Worm (Caenorhabditis elegans) whole organism, early embryonic: ENCODE data around the gene C04C3.6.

Experiments used
- B0310.2 ChIP-seq: sonication (generic microtip); optimal IDR thresholded peaks from 2 replicates; lab custom pipeline; 2016; ENCODE audit warnings: mild to moderate bottlenecking, missing genetic modification characterization, missing compliant biosample characterization
- F13C5.2 ChIP-seq: sonication (generic microtip); optimal IDR thresholded peaks from 2 replicates; lab custom pipeline; 2017; ENCODE audit warnings: mild to moderate bottlenecking, missing genetic modification characterization, inconsistent platforms, missing compliant biosample characterization
- aly-1 ChIP-seq: sonication (generic microtip); optimal IDR thresholded peaks from 2 replicates; lab custom pipeline; 2016; ENCODE audit warnings: missing genetic modification characterization, missing compliant biosample characterization
- ama-1 ChIP-seq: fragments of 150-350 bp; optimal IDR thresholded peaks from 2 replicates; lab custom pipeline; 2014
- ceh-13 ChIP-seq: fragments of 200-800 bp; sonication (Bioruptor generic); optimal IDR thresholded peaks from 2 replicates; lab custom pipeline; 2018; ENCODE audit warnings: mild to moderate bottlenecking, missing genetic modification characterization, missing compliant biosample characterization
- ceh-36 ChIP-seq: sonication (generic microtip); optimal IDR thresholded peaks from 2 replicates; lab custom pipeline; 2016; ENCODE audit warnings: missing genetic modification characterization, inconsistent platforms, missing compliant biosample characterization
- ets-7 ChIP-seq: sonication (generic microtip); optimal IDR thresholded peaks from 2 replicates; lab custom pipeline; 2016; ENCODE audit warnings: missing genotype, missing genetic modification characterization, missing compliant biosample characterization
- flt-1 ChIP-seq: fragments of 200-800 bp; sonication (Bioruptor generic); IDR thresholded peaks from 2 replicates; pipeline ENCODE4 v1.3.6; 2022; ENCODE audit warnings: missing genetic modification characterization, missing compliant biosample characterization
- hmbx-1 ChIP-seq: sonication (generic microtip); optimal IDR thresholded peaks from 2 replicates; lab custom pipeline; 2016; ENCODE audit warnings: mild to moderate bottlenecking, missing genetic modification characterization, missing compliant biosample characterization
- hmg-4 ChIP-seq: fragments of 200-800 bp; sonication (Bioruptor generic); optimal IDR thresholded peaks from 2 replicates; lab custom pipeline; 2018; ENCODE audit warnings: mild to moderate bottlenecking, missing genetic modification characterization, missing compliant biosample characterization
- hnd-1 ChIP-seq: sonication (generic microtip); optimal IDR thresholded peaks from 2 replicates; lab custom pipeline; 2016; ENCODE audit warnings: missing genetic modification characterization, missing compliant biosample characterization
- pes-1 ChIP-seq: fragments of 200-800 bp; sonication (Bioruptor generic); IDR thresholded peaks from 2 replicates; pipeline ENCODE4 v1.3.6; 2022; ENCODE audit warnings: missing genetic modification reagents, missing genetic modification characterization, missing compliant biosample characterization
- scrt-1 ChIP-seq: fragments of 200-800 bp; sonication (Bioruptor generic); IDR thresholded peaks from 2 replicates; pipeline ENCODE4 v1.3.6; 2022; ENCODE audit warnings: missing genetic modification characterization, missing compliant biosample characterization
- sea-1 ChIP-seq: fragments of 200-800 bp; sonication (Bioruptor generic); conservative IDR thresholded peaks from 2 replicates; pipeline ENCODE4 v1.3.6; 2022; ENCODE audit warnings: missing genetic modification characterization, missing compliant biosample characterization
- tbx-11 ChIP-seq: fragments of 200-800 bp; sonication (Bioruptor generic); IDR thresholded peaks from 2 replicates; pipeline ENCODE4 v1.3.6; 2022; ENCODE audit warnings: missing genetic modification characterization, missing compliant biosample characterization
- tbx-37 ChIP-seq: fragments of 200-800 bp; sonication (Bioruptor generic); conservative IDR thresholded peaks from 2 replicates; pipeline ENCODE4 v1.3.6; 2022; ENCODE audit warnings: missing genetic modification reagents, missing genetic modification characterization, missing compliant biosample characterization
- tra-4 ChIP-seq: sonication (generic microtip); optimal IDR thresholded peaks from 2 replicates; lab custom pipeline; 2017; ENCODE audit warnings: missing genetic modification characterization, missing compliant biosample characterization

C04C3.6 gene

ce11 chrIV:3452516-3452915 is 30.1 kb upstream of the C04C3.6 start:
- TF ChIP-seq hmbx-1 (tag; lab: Kevin White, UChicago) (no peak), scrt-1 (GFP tag; lab: Robert Waterston, UW) (no peak), hnd-1 (tag; lab: Kevin White, UChicago) (no peak), B0310.2 (tag; lab: Kevin White, UChicago) (no peak), aly-1 (no peak), tbx-11 (no peak), tra-4 (tag; lab: Kevin White, UChicago) (no peak), ceh-36 (no peak), ets-7 (tag; lab: Kevin White, UChicago) (no peak), sea-1 (GFP tag; lab: Robert Waterston, UW) (no peak), F13C5.2 (tag; lab: Kevin White, UChicago) (no peak), tbx-37 (GFP tag; lab: Robert Waterston, UW) (no peak), ceh-13 (GFP tag; lab: Kevin White, UChicago) (no peak), pes-1 (GFP tag; lab: Robert Waterston, UW) (no peak), ama-1 (lab: Kevin White, UChicago) (no peak), flt-1 (GFP tag; lab: Robert Waterston, UW) (no peak), hmg-4 (GFP tag; lab: Kevin White, UChicago) (no peak)

- TF ChIP-seq ceh-13 (GFP tag; lab: Kevin White, UChicago) = no peak
- no peak for TF ChIP-seq aly-1
- no peak for TF ChIP-seq flt-1 (GFP tag; lab: Robert Waterston, UW)
- TF ChIP-seq hmbx-1 (tag; lab: Kevin White, UChicago) = no peak
- TF ChIP-seq hnd-1 (tag; lab: Kevin White, UChicago) = no peak
- TF ChIP-seq F13C5.2 (tag; lab: Kevin White, UChicago) = no peak
- no peak for TF ChIP-seq ama-1 (lab: Kevin White, UChicago)
- no peak for TF ChIP-seq pes-1 (GFP tag; lab: Robert Waterston, UW)
- TF ChIP-seq tbx-11 = no peak
- TF ChIP-seq B0310.2 (tag; lab: Kevin White, UChicago) = no peak
- TF ChIP-seq sea-1 (GFP tag; lab: Robert Waterston, UW) = no peak
- no peak for TF ChIP-seq ceh-36
- TF ChIP-seq hmg-4 (GFP tag; lab: Kevin White, UChicago) = no peak
- TF ChIP-seq scrt-1 (GFP tag; lab: Robert Waterston, UW) = no peak
Measured at ce11 chrIV:3447350-3447749, 24.9 kb upstream of the C04C3.6 start.

- no peak for TF ChIP-seq ets-7 (tag; lab: Kevin White, UChicago)
- no peak for TF ChIP-seq hmg-4 (GFP tag; lab: Kevin White, UChicago)
Measured at ce11 chrIV:3444614-3445013, 22.2 kb upstream of the C04C3.6 start, which contains the start of gene F58E2.5. Gene F58E2.5 (plus strand): TSS chrIV:3444914.

ce11 chrIV:3444101-3444500 is 21.7 kb upstream of the C04C3.6 start, which contains the start of gene F09D12.2:
Gene F09D12.2 (minus strand): TSS chrIV:3444201.
- TF ChIP-seq ama-1 (lab: Kevin White, UChicago) = no peak
- no peak for TF ChIP-seq tbx-37 (GFP tag; lab: Robert Waterston, UW)
- no peak for TF ChIP-seq hmbx-1 (tag; lab: Kevin White, UChicago)
- no peak for TF ChIP-seq F13C5.2 (tag; lab: Kevin White, UChicago)
- no peak for TF ChIP-seq hnd-1 (tag; lab: Kevin White, UChicago)

- no peak for TF ChIP-seq ceh-13 (GFP tag; lab: Kevin White, UChicago)
- no peak for TF ChIP-seq hmg-4 (GFP tag; lab: Kevin White, UChicago)
- TF ChIP-seq hmbx-1 (tag; lab: Kevin White, UChicago) = no peak
- no peak for TF ChIP-seq hnd-1 (tag; lab: Kevin White, UChicago)
- TF ChIP-seq sea-1 (GFP tag; lab: Robert Waterston, UW) = no peak
- TF ChIP-seq tbx-11 = no peak
- TF ChIP-seq tra-4 (tag; lab: Kevin White, UChicago) = no peak
- no peak for TF ChIP-seq ceh-36
- TF ChIP-seq B0310.2 (tag; lab: Kevin White, UChicago) = no peak
- TF ChIP-seq tbx-37 (GFP tag; lab: Robert Waterston, UW) = no peak
- TF ChIP-seq pes-1 (GFP tag; lab: Robert Waterston, UW) = no peak
- TF ChIP-seq ama-1 (lab: Kevin White, UChicago) = no peak
- TF ChIP-seq ets-7 (tag; lab: Kevin White, UChicago) = no peak
- no peak for TF ChIP-seq flt-1 (GFP tag; lab: Robert Waterston, UW)
- TF ChIP-seq F13C5.2 (tag; lab: Kevin White, UChicago) = no peak
- no peak for TF ChIP-seq scrt-1 (GFP tag; lab: Robert Waterston, UW)
Measured at ce11 chrIV:3442513-3442912, 20.1 kb upstream of the C04C3.6 start.

ce11 chrIV:3440848-3441247 is 18.4 kb upstream of the C04C3.6 start, which contains the start of gene grd-10:
Gene grd-10 (plus strand): TSS chrIV:3441055.
- TF ChIP-seq pes-1 (GFP tag; lab: Robert Waterston, UW) (no peak), hmbx-1 (tag; lab: Kevin White, UChicago) (no peak), scrt-1 (GFP tag; lab: Robert Waterston, UW) (no peak), hnd-1 (tag; lab: Kevin White, UChicago) (no peak), ets-7 (tag; lab: Kevin White, UChicago) (no peak), F13C5.2 (tag; lab: Kevin White, UChicago) (no peak), ama-1 (lab: Kevin White, UChicago) (no peak), ceh-13 (GFP tag; lab: Kevin White, UChicago) (no peak)

DNA sequence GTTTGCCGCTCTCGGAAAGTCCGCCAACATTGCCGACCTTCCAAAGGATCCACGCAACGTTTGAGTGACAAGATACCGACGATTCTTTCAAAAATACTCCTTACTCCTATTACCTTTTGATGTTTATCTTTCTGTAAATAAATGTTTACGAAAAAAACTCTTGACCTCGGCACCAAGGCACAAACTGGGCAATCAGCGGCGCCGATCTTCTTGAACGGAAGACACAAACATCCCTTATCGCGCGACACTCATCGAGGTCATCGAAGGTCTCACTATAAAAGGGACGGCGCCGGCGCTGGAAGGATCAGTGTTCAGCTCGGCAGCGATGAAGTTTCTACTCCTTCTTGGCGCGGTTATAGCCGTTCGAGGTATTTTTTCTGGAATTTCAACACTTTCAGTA is 16.9 kb upstream of the C04C3.6 start, which contains the start of gene grd-3:
Gene grd-3 (plus strand): TSS at position 302 of the 400 bp plus-strand sequence.
- TF ChIP-seq ama-1 (lab: Kevin White, UChicago) (no peak), scrt-1 (GFP tag; lab: Robert Waterston, UW) (no peak), B0310.2 (tag; lab: Kevin White, UChicago) (no peak), hmbx-1 (tag; lab: Kevin White, UChicago) (no peak), tbx-11 (no peak), aly-1 (no peak), tra-4 (tag; lab: Kevin White, UChicago) (no peak), hnd-1 (tag; lab: Kevin White, UChicago) (no peak), tbx-37 (GFP tag; lab: Robert Waterston, UW) (no peak), ceh-36 (no peak), F13C5.2 (tag; lab: Kevin White, UChicago) (no peak), flt-1 (GFP tag; lab: Robert Waterston, UW) (no peak), ets-7 (tag; lab: Kevin White, UChicago) (no peak)
